Worm (Caenorhabditis elegans) whole organism, L3 larva: Measurements from ENCODE around the gene W06G6.17.

Source experiments
- R02D3.7 ChIP-seq: fragments of 150-350 bp; optimal IDR thresholded peaks from 2 replicates; lab custom pipeline; 2014; ENCODE audit warnings: missing biosample characterization, missing genetic modification characterization
- ZK546.5 ChIP-seq: sonication (generic microtip); optimal IDR thresholded peaks from 2 replicates; lab custom pipeline; 2017; ENCODE audit warnings: missing biosample characterization, missing genetic modification characterization
- aly-2 ChIP-seq: fragments of 150-350 bp; optimal IDR thresholded peaks from 2 replicates; lab custom pipeline; 2014; ENCODE audit warnings: missing biosample characterization, missing genetic modification characterization
- ceh-16 ChIP-seq: sonication (generic microtip); optimal IDR thresholded peaks from 2 replicates; lab custom pipeline; 2017; ENCODE audit warnings: missing biosample characterization, missing genetic modification characterization
- ceh-28 ChIP-seq: fragments of 150-350 bp; optimal IDR thresholded peaks from 2 replicates; lab custom pipeline; 2014; ENCODE audit warnings: missing biosample characterization, missing genetic modification reagents, missing genetic modification characterization
- ceh-9 ChIP-seq: sonication (generic microtip); optimal IDR thresholded peaks from 2 replicates; lab custom pipeline; 2018; ENCODE audit warnings: missing biosample characterization, missing genetic modification characterization
- egl-5 ChIP-seq: fragments of 150-350 bp; optimal IDR thresholded peaks from 2 replicates; lab custom pipeline; 2017; ENCODE audit warnings: missing biosample characterization, missing genetic modification reagents, missing genetic modification characterization, inconsistent platforms
- elt-1 ChIP-seq: fragments of 150-350 bp; optimal IDR thresholded peaks from 2 replicates; lab custom pipeline; 2014; ENCODE audit warnings: missing biosample characterization, missing genetic modification characterization
- elt-2 ChIP-seq: sonication (generic microtip); optimal IDR thresholded peaks from 2 replicates; lab custom pipeline; 2016; ENCODE audit warnings: missing genetic modification reagents, mild to moderate bottlenecking, missing genetic modification characterization, missing compliant biosample characterization
- elt-3 ChIP-seq, 3 experiments: fragments of 150-350 bp in 1 of 3; sonication (generic microtip) in 2 of 3; optimal IDR thresholded peaks; 2 replicates in 2 of 3; 4 replicates in 1 of 3; lab custom pipeline; 2014 to 2017; ENCODE audit warnings: missing biosample characterization in 3 of 3, missing genetic modification characterization in 3 of 3
- eor-1 ChIP-seq, 2 experiments: fragments of 150-350 bp; optimal IDR thresholded peaks; 2 replicates each; lab custom pipeline; 2014 to 2018; ENCODE audit warnings: missing biosample characterization in 2 of 2, missing genetic modification characterization in 2 of 2
- fkh-2 ChIP-seq: fragments of 150-350 bp; optimal IDR thresholded peaks from 2 replicates; lab custom pipeline; 2014; ENCODE audit warnings: missing biosample characterization, missing genetic modification reagents, missing genetic modification characterization
- fos-1 ChIP-seq: fragments of 150-350 bp; optimal IDR thresholded peaks from 2 replicates; lab custom pipeline; 2014; ENCODE audit warnings: missing biosample characterization, missing genetic modification characterization
- hmg-11 ChIP-seq: sonication (generic microtip); optimal IDR thresholded peaks from 2 replicates; lab custom pipeline; 2016; ENCODE audit warnings: missing genetic modification characterization, missing compliant biosample characterization
- lin-15B ChIP-seq: fragments of 150-350 bp; optimal IDR thresholded peaks from 2 replicates; lab custom pipeline; 2014; ENCODE audit warnings: missing biosample characterization, missing genetic modification characterization
- lin-39 ChIP-seq: fragments of 150-350 bp; optimal IDR thresholded peaks from 2 replicates; lab custom pipeline; 2018; ENCODE audit warnings: missing biosample characterization, missing genetic modification reagents, missing genetic modification characterization
- lsy-12 ChIP-seq: sonication (generic microtip); optimal IDR thresholded peaks from 2 replicates; lab custom pipeline; 2016; ENCODE audit warnings: mild to moderate bottlenecking, missing genetic modification characterization, missing compliant biosample characterization
- mdl-1 ChIP-seq: fragments of 150-350 bp; optimal IDR thresholded peaks from 2 replicates; lab custom pipeline; 2014; ENCODE audit warnings: missing biosample characterization, missing genetic modification characterization
- mml-1 ChIP-seq: fragments of 150-350 bp; sonication (generic microtip); optimal IDR thresholded peaks from 3 replicates; lab custom pipeline; 2014; ENCODE audit warnings: missing biosample characterization, missing genetic modification characterization
- nfya-1 ChIP-seq: sonication (generic microtip); optimal IDR thresholded peaks from 2 replicates; lab custom pipeline; 2017; ENCODE audit warnings: missing genetic modification characterization, mild to moderate bottlenecking, missing compliant biosample characterization, antibody characterized with exemption, moderate library complexity; ENCODE audit not compliant: insufficient read depth
- nhr-23 ChIP-seq: fragments of 150-350 bp; optimal IDR thresholded peaks from 2 replicates; lab custom pipeline; 2014; ENCODE audit warnings: missing biosample characterization, missing genetic modification reagents, missing genetic modification characterization
- nhr-237 ChIP-seq: fragments of 150-350 bp; optimal IDR thresholded peaks from 2 replicates; lab custom pipeline; 2014; ENCODE audit warnings: missing biosample characterization, missing genetic modification characterization
- nhr-25 ChIP-seq: sonication (generic microtip); optimal IDR thresholded peaks from 2 replicates; lab custom pipeline; 2017; ENCODE audit warnings: missing biosample characterization, missing genetic modification characterization
- nhr-67 ChIP-seq: fragments of 150-350 bp; optimal IDR thresholded peaks from 2 replicates; lab custom pipeline; 2014; ENCODE audit warnings: missing biosample characterization, missing genetic modification characterization
- nhr-76 ChIP-seq: fragments of 150-350 bp; sonication (generic microtip); optimal IDR thresholded peaks from 5 replicates; lab custom pipeline; 2014; ENCODE audit warnings: missing biosample characterization, missing genetic modification characterization
- pqm-1 ChIP-seq: fragments of 150-350 bp; optimal IDR thresholded peaks from 2 replicates; lab custom pipeline; 2017; ENCODE audit warnings: missing biosample characterization, missing genetic modification characterization, inconsistent platforms
- sea-2 ChIP-seq: fragments of 150-350 bp; sonication (generic microtip); optimal IDR thresholded peaks from 4 replicates; lab custom pipeline; 2014; ENCODE audit warnings: missing biosample characterization, missing genetic modification reagents, missing genetic modification characterization
- skn-1 ChIP-seq: fragments of 150-350 bp; optimal IDR thresholded peaks from 2 replicates; lab custom pipeline; 2014; ENCODE audit warnings: missing biosample characterization, missing genetic modification characterization
- snpc-4 ChIP-seq: fragments of 150-350 bp; optimal IDR thresholded peaks from 2 replicates; lab custom pipeline; 2014; ENCODE audit warnings: missing biosample characterization, missing genetic modification characterization
- unc-39 ChIP-seq: sonication (generic microtip); optimal IDR thresholded peaks from 4 replicates; lab custom pipeline; 2017; ENCODE audit warnings: missing biosample characterization, missing genetic modification characterization
- unc-62 ChIP-seq: fragments of 150-350 bp; sonication (generic microtip); optimal IDR thresholded peaks from 4 replicates; lab custom pipeline; 2014; ENCODE audit warnings: missing biosample characterization, missing genetic modification reagents, missing genetic modification characterization
- ztf-4 ChIP-seq: fragments of 150-350 bp; optimal IDR thresholded peaks from 2 replicates; lab custom pipeline; 2014; ENCODE audit warnings: missing biosample characterization, missing genetic modification characterization

Gene W06G6.17

ce11 chrV:16645201-16645940 lies at the start of gene W06G6.17:
Gene W06G6.17 (minus strand): TSS chrV:16645251.
- TF ChIP-seq mml-1 (tag; lab: Kevin White, UChicago) (no peak), elt-2 (peak; percentile 11)

DNA sequence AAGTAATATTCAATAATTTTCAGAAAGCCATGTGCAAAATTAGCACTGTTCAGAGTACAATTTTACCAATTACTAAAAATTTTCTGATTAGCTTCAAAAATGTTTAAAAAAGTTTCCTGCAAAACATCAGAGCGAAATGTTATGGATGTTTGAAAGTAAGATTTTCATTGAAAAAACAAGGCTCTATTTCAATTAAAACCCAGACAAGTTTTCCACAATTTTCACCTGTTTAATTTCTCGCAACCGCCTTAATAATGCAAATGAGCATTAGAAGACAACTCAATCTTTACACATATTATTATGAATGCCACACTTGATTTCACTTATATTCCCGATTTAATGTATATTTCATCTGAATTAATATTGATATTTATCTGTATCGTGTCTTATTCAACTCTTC lies 49.5 kb upstream of the W06G6.17 start, which contains the start of gene srz-101:
TSS of gene srz-101 (plus strand) at position 301 of the 400 bp plus-strand sequence.
- no peak for TF ChIP-seq nfya-1
- no peak for TF ChIP-seq snpc-4 (tag; lab: Kevin White, UChicago)
- TF ChIP-seq aly-2: no peak
- no peak for TF ChIP-seq pqm-1 (tag; lab: Kevin White, UChicago)
- no peak for TF ChIP-seq R02D3.7 (tag; lab: Kevin White, UChicago)
- TF ChIP-seq elt-1 (tag; lab: Kevin White, UChicago): no peak
- TF ChIP-seq ceh-9: no peak
- no peak for TF ChIP-seq fos-1 (tag; lab: Kevin White, UChicago)
- TF ChIP-seq unc-39 (tag; lab: Kevin White, UChicago): no peak

DNA sequence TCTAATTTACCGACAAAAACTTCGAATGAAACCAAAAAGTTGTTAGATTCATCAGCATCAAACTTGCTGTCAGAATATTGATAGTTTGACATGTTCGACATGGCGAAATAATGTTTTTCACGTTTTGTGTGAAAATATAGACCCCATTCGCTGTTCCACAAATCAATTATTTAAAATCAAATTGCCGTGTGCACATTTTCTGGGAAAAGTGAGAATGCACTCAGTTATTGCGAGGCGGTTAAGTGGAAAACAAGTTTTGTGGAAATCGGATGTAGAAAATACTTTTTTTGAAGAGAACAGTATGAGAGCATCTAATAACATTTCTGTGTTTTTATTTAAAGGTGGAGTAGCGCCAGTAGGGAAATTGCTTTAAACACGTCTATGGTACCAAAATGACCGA lies 48.7 kb upstream of the W06G6.17 start, which contains the start of gene srw-42:
TSS of gene srw-42 (minus strand) at position 101 of the 400 bp plus-strand sequence.
- TF ChIP-seq aly-2 (no peak), nhr-67 (tag; lab: Kevin White, UChicago) (no peak), lsy-12 (tag; lab: Kevin White, UChicago) (no peak), elt-1 (tag; lab: Kevin White, UChicago) (no peak), nhr-76 (tag; lab: Kevin White, UChicago) (no peak), ztf-4 (no peak), ZK546.5 (no peak)

- TF ChIP-seq lin-15B (tag; lab: Kevin White, UChicago) (no peak), elt-1 (tag; lab: Kevin White, UChicago) (no peak), nhr-23 (tag; lab: Kevin White, UChicago) (no peak), eor-1 (tag; optimal IDR thresholded peaks at IDR 0.05; lab: Kevin White, UChicago) (no peak), fkh-2 (no peak), unc-62 (GFP tag; lab: Kevin White, UChicago) (no peak), mdl-1 (tag; lab: Kevin White, UChicago) (no peak), egl-5 (tag; lab: Kevin White, UChicago) (no peak), lin-39 (no peak), nhr-76 (tag; lab: Kevin White, UChicago) (no peak), ztf-4 (no peak), ceh-16 (tag; lab: Kevin White, UChicago) (no peak), ZK546.5 (no peak), ceh-28 (tag; lab: Kevin White, UChicago) (no peak), skn-1 (tag; lab: Kevin White, UChicago) (no peak), elt-3 (tag; optimal IDR thresholded peaks at IDR 0.05; lab: Kevin White, UChicago) (no peak), nhr-237 (tag; lab: Kevin White, UChicago) (no peak), elt-2 (no peak)
- TF ChIP-seq, all 47 proteins: peak for 0
Measured at ce11 chrV:16692988-16693387, 47.9 kb upstream of the W06G6.17 start.

- TF ChIP-seq fkh-2: no peak
- no peak for TF ChIP-seq hmg-11 (tag; lab: Kevin White, UChicago)
- no peak for TF ChIP-seq egl-5 (tag; lab: Kevin White, UChicago)
- no peak for TF ChIP-seq unc-39 (tag; lab: Kevin White, UChicago)
- TF ChIP-seq nhr-23 (tag; lab: Kevin White, UChicago): no peak
- TF ChIP-seq lsy-12 (tag; lab: Kevin White, UChicago): no peak
- TF ChIP-seq mml-1 (tag; lab: Kevin White, UChicago): no peak
- no peak for TF ChIP-seq unc-62 (GFP tag; lab: Kevin White, UChicago)
- no peak for TF ChIP-seq fos-1 (tag; lab: Kevin White, UChicago)
- TF ChIP-seq, all 47 proteins: peak for 0
Measured at ce11 chrV:16687227-16687626, 42.2 kb upstream of the W06G6.17 start, which contains the start of gene srz-102. Gene srz-102 (plus strand): TSS chrV:16687527.

- TF ChIP-seq ceh-28 (tag; lab: Kevin White, UChicago) (no peak), hmg-11 (tag; lab: Kevin White, UChicago) (no peak), sea-2 (no peak), mdl-1 (tag; lab: Kevin White, UChicago) (no peak), nhr-25 (tag; lab: Kevin White, UChicago) (no peak)
Measured at ce11 chrV:16685725-16686124, 40.7 kb upstream of the W06G6.17 start, which contains the start of gene srw-43. Gene srw-43 (plus strand): TSS chrV:16686025.
